Worm (Caenorhabditis elegans) whole organism, L3 larva: ENCODE measurements around the gene mcat-1.

Source experiments
- R02D3.7 ChIP-seq: fragments of 150-350 bp; optimal IDR thresholded peaks from 2 replicates; lab custom pipeline; 2014; ENCODE audit warnings: missing biosample characterization, missing genetic modification characterization
- aly-2 ChIP-seq: fragments of 150-350 bp; optimal IDR thresholded peaks from 2 replicates; lab custom pipeline; 2014; ENCODE audit warnings: missing biosample characterization, missing genetic modification characterization
- ceh-16 ChIP-seq: sonication (generic microtip); optimal IDR thresholded peaks from 2 replicates; lab custom pipeline; 2017; ENCODE audit warnings: missing biosample characterization, missing genetic modification characterization
- ceh-82 ChIP-seq: fragments of 150-350 bp; optimal IDR thresholded peaks from 2 replicates; lab custom pipeline; 2014; ENCODE audit warnings: missing biosample characterization, missing genetic modification characterization
- ceh-9 ChIP-seq: sonication (generic microtip); optimal IDR thresholded peaks from 2 replicates; lab custom pipeline; 2018; ENCODE audit warnings: missing biosample characterization, missing genetic modification characterization
- egl-5 ChIP-seq: fragments of 150-350 bp; optimal IDR thresholded peaks from 2 replicates; lab custom pipeline; 2017; ENCODE audit warnings: missing biosample characterization, missing genetic modification reagents, missing genetic modification characterization, inconsistent platforms
- elt-1 ChIP-seq: fragments of 150-350 bp; optimal IDR thresholded peaks from 2 replicates; lab custom pipeline; 2014; ENCODE audit warnings: missing biosample characterization, missing genetic modification characterization
- elt-2 ChIP-seq: sonication (generic microtip); optimal IDR thresholded peaks from 2 replicates; lab custom pipeline; 2016; ENCODE audit warnings: missing genetic modification reagents, mild to moderate bottlenecking, missing genetic modification characterization, missing compliant biosample characterization
- elt-3 ChIP-seq, 3 experiments: fragments of 150-350 bp in 1 of 3; sonication (generic microtip) in 2 of 3; optimal IDR thresholded peaks; 2 replicates in 2 of 3; 4 replicates in 1 of 3; lab custom pipeline; 2014 to 2017; ENCODE audit warnings: missing biosample characterization in 3 of 3, missing genetic modification characterization in 3 of 3
- eor-1 ChIP-seq, 2 experiments: fragments of 150-350 bp; optimal IDR thresholded peaks; 2 replicates each; lab custom pipeline; 2014 to 2018; ENCODE audit warnings: missing biosample characterization in 2 of 2, missing genetic modification characterization in 2 of 2
- fkh-10 ChIP-seq: sonication (generic microtip); optimal IDR thresholded peaks from 2 replicates; lab custom pipeline; 2017; ENCODE audit warnings: missing biosample characterization, missing genetic modification reagents, missing genetic modification characterization
- fkh-2 ChIP-seq: fragments of 150-350 bp; optimal IDR thresholded peaks from 2 replicates; lab custom pipeline; 2014; ENCODE audit warnings: missing biosample characterization, missing genetic modification reagents, missing genetic modification characterization
- fos-1 ChIP-seq: fragments of 150-350 bp; optimal IDR thresholded peaks from 2 replicates; lab custom pipeline; 2014; ENCODE audit warnings: missing biosample characterization, missing genetic modification characterization
- hmg-11 ChIP-seq: sonication (generic microtip); optimal IDR thresholded peaks from 2 replicates; lab custom pipeline; 2016; ENCODE audit warnings: missing genetic modification characterization, missing compliant biosample characterization
- lin-39 ChIP-seq: fragments of 150-350 bp; optimal IDR thresholded peaks from 2 replicates; lab custom pipeline; 2018; ENCODE audit warnings: missing biosample characterization, missing genetic modification reagents, missing genetic modification characterization
- mml-1 ChIP-seq: fragments of 150-350 bp; sonication (generic microtip); optimal IDR thresholded peaks from 3 replicates; lab custom pipeline; 2014; ENCODE audit warnings: missing biosample characterization, missing genetic modification characterization
- nfya-1 ChIP-seq: sonication (generic microtip); optimal IDR thresholded peaks from 2 replicates; lab custom pipeline; 2017; ENCODE audit warnings: missing genetic modification characterization, mild to moderate bottlenecking, missing compliant biosample characterization, antibody characterized with exemption, moderate library complexity; ENCODE audit not compliant: insufficient read depth
- nhr-12 ChIP-seq: fragments of 150-350 bp; optimal IDR thresholded peaks from 2 replicates; lab custom pipeline; 2014; ENCODE audit warnings: missing biosample characterization, missing genetic modification characterization
- nhr-23 ChIP-seq: fragments of 150-350 bp; optimal IDR thresholded peaks from 2 replicates; lab custom pipeline; 2014; ENCODE audit warnings: missing biosample characterization, missing genetic modification reagents, missing genetic modification characterization
- nhr-237 ChIP-seq: fragments of 150-350 bp; optimal IDR thresholded peaks from 2 replicates; lab custom pipeline; 2014; ENCODE audit warnings: missing biosample characterization, missing genetic modification characterization
- nhr-25 ChIP-seq: sonication (generic microtip); optimal IDR thresholded peaks from 2 replicates; lab custom pipeline; 2017; ENCODE audit warnings: missing biosample characterization, missing genetic modification characterization
- nhr-28 ChIP-seq: fragments of 150-350 bp; optimal IDR thresholded peaks from 2 replicates; lab custom pipeline; 2014; ENCODE audit warnings: missing biosample characterization, missing genetic modification characterization
- nhr-43 ChIP-seq: sonication (generic microtip); optimal IDR thresholded peaks from 2 replicates; lab custom pipeline; 2016; ENCODE audit warnings: mild to moderate bottlenecking, missing genetic modification characterization, missing compliant biosample characterization; ENCODE audit not compliant: poor library complexity, severe bottlenecking
- nhr-67 ChIP-seq: fragments of 150-350 bp; optimal IDR thresholded peaks from 2 replicates; lab custom pipeline; 2014; ENCODE audit warnings: missing biosample characterization, missing genetic modification characterization
- nhr-77 ChIP-seq: fragments of 150-350 bp; optimal IDR thresholded peaks from 2 replicates; lab custom pipeline; 2014; ENCODE audit warnings: missing biosample characterization, missing genetic modification characterization
- pha-4 ChIP-seq: fragments of 150-350 bp; optimal IDR thresholded peaks from 2 replicates; lab custom pipeline; 2014; ENCODE audit warnings: missing biosample characterization, missing genetic modification reagents, missing genetic modification characterization
- pqm-1 ChIP-seq: fragments of 150-350 bp; optimal IDR thresholded peaks from 2 replicates; lab custom pipeline; 2017; ENCODE audit warnings: missing biosample characterization, missing genetic modification characterization, inconsistent platforms
- sea-2 ChIP-seq: fragments of 150-350 bp; sonication (generic microtip); optimal IDR thresholded peaks from 4 replicates; lab custom pipeline; 2014; ENCODE audit warnings: missing biosample characterization, missing genetic modification reagents, missing genetic modification characterization
- skn-1 ChIP-seq: fragments of 150-350 bp; optimal IDR thresholded peaks from 2 replicates; lab custom pipeline; 2014; ENCODE audit warnings: missing biosample characterization, missing genetic modification characterization
- snpc-4 ChIP-seq: fragments of 150-350 bp; optimal IDR thresholded peaks from 2 replicates; lab custom pipeline; 2014; ENCODE audit warnings: missing biosample characterization, missing genetic modification characterization
- unc-39 ChIP-seq: sonication (generic microtip); optimal IDR thresholded peaks from 4 replicates; lab custom pipeline; 2017; ENCODE audit warnings: missing biosample characterization, missing genetic modification characterization
- ztf-4 ChIP-seq: fragments of 150-350 bp; optimal IDR thresholded peaks from 2 replicates; lab custom pipeline; 2014; ENCODE audit warnings: missing biosample characterization, missing genetic modification characterization

mcat-1 gene

ce11 chrII:112231-112630 is 20.9 kb upstream of the mcat-1 start:
- no peak for TF ChIP-seq fos-1
- TF ChIP-seq aly-2: no peak
- TF ChIP-seq nhr-25: peak; percentile 22
- TF ChIP-seq elt-1 (tag; lab: Kevin White, UChicago): no peak
- TF ChIP-seq fkh-10: no peak
- peak; percentile 15 for TF ChIP-seq elt-2 (tag; lab: Kevin White, UChicago)
- TF ChIP-seq fkh-2 (tag; lab: Kevin White, UChicago): no peak

- TF ChIP-seq ceh-16 (tag; lab: Kevin White, UChicago) (no peak), elt-2 (tag; lab: Kevin White, UChicago) (no peak), nhr-25 (no peak), nhr-237 (tag; lab: Kevin White, UChicago) (no peak), lin-39 (no peak), unc-39 (tag; lab: Kevin White, UChicago) (no peak), pha-4 (tag; lab: Kevin White, UChicago) (no peak), nhr-28 (tag; lab: Kevin White, UChicago) (no peak), mml-1 (tag; lab: Kevin White, UChicago) (no peak), egl-5 (tag; lab: Kevin White, UChicago) (no peak), ztf-4 (no peak), fos-1 (no peak), elt-1 (tag; lab: Kevin White, UChicago) (no peak), sea-2 (no peak)
Measured at ce11 chrII:111267-111666, 19.9 kb upstream of the mcat-1 start, which contains the start of gene C50D2.1. Gene C50D2.1 (plus strand): TSS chrII:111567.

- no peak for TF ChIP-seq fos-1
Measured at ce11 chrII:108865-109264, 17.5 kb upstream of the mcat-1 start, which contains the start of gene C50D2.2. Gene C50D2.2 (plus strand): TSS chrII:109165.

- TF ChIP-seq fkh-10 (no peak), egl-5 (tag; lab: Kevin White, UChicago) (no peak), elt-3 (tag; optimal IDR thresholded peaks at IDR 0.05; lab: Kevin White, UChicago) (no peak)
Measured at ce11 chrII:107703-108102, 16.4 kb upstream of the mcat-1 start.

ce11 chrII:105889-106288 is 14.6 kb upstream of the mcat-1 start, which contains the start of gene txt-1:
Gene txt-1 (plus strand): TSS chrII:106189.
- TF ChIP-seq nhr-67 (no peak), ceh-9 (tag; lab: Kevin White, UChicago) (no peak), nhr-25 (no peak), R02D3.7 (tag; lab: Kevin White, UChicago) (no peak), ztf-4 (no peak), fos-1 (no peak), nhr-28 (tag; lab: Kevin White, UChicago) (no peak), fkh-10 (no peak), pha-4 (tag; lab: Kevin White, UChicago) (no peak), eor-1 (tag; optimal IDR thresholded peaks at IDR 0.05; lab: Kevin White, UChicago) (no peak), ceh-16 (tag; lab: Kevin White, UChicago) (no peak), nfya-1 (tag; lab: Kevin White, UChicago) (no peak), aly-2 (no peak), pqm-1 (tag; lab: Kevin White, UChicago) (no peak), nhr-12 (tag; lab: Kevin White, UChicago) (no peak)

- TF ChIP-seq ceh-82 (tag; lab: Kevin White, UChicago) (no peak), nhr-237 (tag; lab: Kevin White, UChicago) (no peak), elt-1 (tag; lab: Kevin White, UChicago) (no peak), nhr-25 (no peak), nhr-77 (tag; lab: Kevin White, UChicago) (no peak), nhr-23 (tag; lab: Kevin White, UChicago) (no peak), elt-2 (tag; lab: Kevin White, UChicago) (no peak), skn-1 (tag; lab: Kevin White, UChicago) (no peak), nhr-67 (no peak), ceh-9 (tag; lab: Kevin White, UChicago) (no peak), hmg-11 (no peak), egl-5 (tag; lab: Kevin White, UChicago) (no peak), snpc-4 (no peak), elt-3 (tag; optimal IDR thresholded peaks at IDR 0.05; lab: Kevin White, UChicago) (no peak), nhr-28 (tag; lab: Kevin White, UChicago) (no peak), eor-1 (tag; optimal IDR thresholded peaks at IDR 0.05; lab: Kevin White, UChicago) (no peak), nhr-43 (tag; lab: Kevin White, UChicago) (no peak)
Measured at ce11 chrII:105327-105882, 14.1 kb upstream of the mcat-1 start.
